Fruit fly (Drosophila melanogaster): ENCODE data around the gene danr.

Gene danr

DNA sequence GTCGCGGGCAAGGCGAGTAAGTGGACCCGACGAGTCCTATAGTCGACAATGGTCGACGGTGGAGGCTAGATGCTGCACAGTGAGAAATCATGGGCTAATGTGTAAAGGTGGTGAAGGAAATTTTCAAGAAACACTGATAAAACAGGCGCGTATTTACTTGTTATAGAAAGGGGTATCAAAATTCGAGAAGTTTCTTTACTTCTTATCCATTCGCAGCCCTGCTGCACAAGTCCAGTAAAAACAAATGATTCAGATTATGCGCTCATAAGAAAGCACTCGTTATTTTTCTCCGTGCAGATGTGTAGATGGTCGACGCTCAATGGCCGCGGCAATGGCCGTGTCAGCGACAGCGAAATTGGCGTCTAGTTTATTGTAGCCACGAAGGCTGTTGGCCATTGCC lies 38.6 kb downstream of the danr start (continued):
- TF ChIP-seq CG18619 (GFP tag; optimal IDR thresholded peaks at IDR 0.05) (no peak), Tbp (GFP tag; optimal IDR thresholded peaks at IDR 0.05) (no peak), CG17568 (GFP tag; optimal IDR thresholded peaks at IDR 0.05) (no peak), kah (GFP tag; optimal IDR thresholded peaks at IDR 0.05) (no peak), Nf-YC (tag; optimal IDR thresholded peaks at IDR 0.05) (no peak), CG2120 (GFP tag; optimal IDR thresholded peaks at IDR 0.05) (peak; percentile 17), CG1792 (GFP tag; optimal IDR thresholded peaks at IDR 0.05) (no peak), Awh (GFP tag; IDR thresholded peaks at IDR 0.05) (no peak), salm (tag; optimal IDR thresholded peaks at IDR 0.05) (no peak), CG5180 (GFP tag; optimal IDR thresholded peaks at IDR 0.05) (no peak), CG15011 (GFP tag; optimal IDR thresholded peaks at IDR 0.05) (no peak), CG6175 (GFP tag; IDR thresholded peaks at IDR 0.05) (no peak), Hr51 (GFP tag; optimal IDR thresholded peaks at IDR 0.05) (peak in 1 of 2 experiments; percentile 24), PHDP (tag; optimal IDR thresholded peaks at IDR 0.05) (no peak), CG1647 (GFP tag; optimal IDR thresholded peaks at IDR 0.05) (no peak), crol (GFP tag; IDR thresholded peaks at IDR 0.05) (no peak), CG13123 (GFP tag; optimal IDR thresholded peaks at IDR 0.05) (no peak), Sin3A (optimal IDR thresholded peaks at IDR 0.05) (no peak), ems (GFP tag; optimal IDR thresholded peaks at IDR 0.05) (no peak), eyg (GFP tag; optimal IDR thresholded peaks at IDR 0.05) (no peak), Sox102F (GFP tag; optimal IDR thresholded peaks at IDR 0.05) (peak; percentile 18), CG6654 (GFP tag; optimal IDR thresholded peaks at IDR 0.05) (no peak), tin (GFP tag; optimal IDR thresholded peaks at IDR 0.05) (no peak), Hr39 (optimal IDR thresholded peaks at IDR 0.05) (no peak), Mad (GFP tag; optimal IDR thresholded peaks at IDR 0.05) (no peak), CG17912 (GFP tag; optimal IDR thresholded peaks at IDR 0.05) (no peak), rib (GFP tag; IDR thresholded peaks at IDR 0.05) (no peak), amos (GFP tag; IDR thresholded peaks at IDR 0.05; ENCODE audit: partially characterized antibody) (no peak), CG33557 (GFP tag; optimal IDR thresholded peaks at IDR 0.05) (no peak), CG18599 (GFP tag; optimal IDR thresholded peaks at IDR 0.05) (peak; percentile 53), pfk (GFP tag; optimal IDR thresholded peaks at IDR 0.05) (no peak), insv (GFP tag; optimal IDR thresholded peaks at IDR 0.05) (no peak), dmrt99B (tag; optimal IDR thresholded peaks at IDR 0.05) (peak; percentile 23), trh (GFP tag; optimal IDR thresholded peaks at IDR 0.05) (no peak), sim (GFP tag; IDR thresholded peaks at IDR 0.05) (no peak), CG11560 (tag; IDR thresholded peaks at IDR 0.05) (no peak), Med (GFP tag) (peak; percentile 77), CG10979 (tag; optimal IDR thresholded peaks at IDR 0.05) (peak; percentile 22), ind (GFP tag; optimal IDR thresholded peaks at IDR 0.05) (no peak), row (GFP tag; IDR thresholded peaks at IDR 0.05) (peak; percentile 51), CG11085 (GFP tag; IDR thresholded peaks at IDR 0.05) (no peak), Dp (GFP tag; optimal IDR thresholded peaks at IDR 0.05) (no peak), gcm2 (GFP tag; optimal IDR thresholded peaks at IDR 0.05) (no peak), ab (GFP tag; optimal IDR thresholded peaks at IDR 0.05) (no peak), CG1529 (GFP tag; optimal IDR thresholded peaks at IDR 0.05) (no peak), CG4617 (GFP tag; optimal IDR thresholded peaks at IDR 0.05; ENCODE audit: borderline replicate concordance) (no peak), Kr (GFP tag; optimal IDR thresholded peaks at IDR 0.05) (no peak), CG3726 (GFP tag; IDR thresholded peaks at IDR 0.05) (no peak), CG15514 (GFP tag; optimal IDR thresholded peaks at IDR 0.05) (no peak), E2f1 (GFP tag; IDR thresholded peaks at IDR 0.05) (no peak), bcd (GFP tag; optimal IDR thresholded peaks at IDR 0.05) (no peak), CG14667 (GFP tag; IDR thresholded peaks at IDR 0.05) (no peak), esg (GFP tag; conservative IDR thresholded peaks at IDR 0.05) (0 out of 2 replicates have a peak, but pooled peaks have one; percentile 5)
